Fruit fly (Drosophila melanogaster): ENCODE data around the gene CG32795.
A peak's percentile ranks its signal among the peaks of the same experiment; 100 is the strongest.

CG32795 gene

dm6 chrX:2757400-2757799 is 33.0 kb downstream of the CG32795 start:
- TF ChIP-seq Rx (GFP tag; IDR thresholded peaks at IDR 0.05): no peak
- TF ChIP-seq Abd-B (GFP tag; optimal IDR thresholded peaks at IDR 0.05): no peak
- TF ChIP-seq ind (GFP tag; optimal IDR thresholded peaks at IDR 0.05): peak; percentile 9
- TF ChIP-seq CG8388 (GFP tag; optimal IDR thresholded peaks at IDR 0.05): no peak
- TF ChIP-seq CG8944 (GFP tag; optimal IDR thresholded peaks at IDR 0.05): no peak
- TF ChIP-seq Optix (GFP tag; IDR thresholded peaks at IDR 0.05): 0 out of 3 replicates have a peak, but pooled peaks have one; percentile 12
- no peak for TF ChIP-seq Hr78 (GFP tag; optimal IDR thresholded peaks at IDR 0.05)
- no peak for TF ChIP-seq ash1 (GFP tag; optimal IDR thresholded peaks at IDR 0.05)
- peak; percentile 43 for TF ChIP-seq CG2712 (tag; optimal IDR thresholded peaks at IDR 0.05)
- TF ChIP-seq CG4617 (GFP tag; optimal IDR thresholded peaks at IDR 0.05; ENCODE audit: borderline replicate concordance): no peak
- TF ChIP-seq Dad (GFP tag; optimal IDR thresholded peaks at IDR 0.05): no peak
- no peak for TF ChIP-seq Doc3 (GFP tag; IDR thresholded peaks at IDR 0.05; ENCODE audit: partially characterized antibody)
- no peak for TF ChIP-seq CG34224 (GFP tag; IDR thresholded peaks at IDR 0.05; ENCODE audit: partially characterized antibody)
- peak; percentile 56 for TF ChIP-seq HLH3B (GFP tag; IDR thresholded peaks at IDR 0.05)
- no peak for TF ChIP-seq CG1647 (GFP tag; optimal IDR thresholded peaks at IDR 0.05)
- TF ChIP-seq chif (GFP tag; optimal IDR thresholded peaks at IDR 0.05): peak in 1 of 2 experiments; percentile 5
- TF ChIP-seq CG3163 (GFP tag; optimal IDR thresholded peaks at IDR 0.05): no peak
- no peak for TF ChIP-seq Xrp1 (GFP tag; IDR thresholded peaks at IDR 0.05)
- TF ChIP-seq CG17385 (GFP tag; optimal IDR thresholded peaks at IDR 0.05): peak; percentile 17
- TF ChIP-seq hb (GFP tag; IDR thresholded peaks at IDR 0.05; ENCODE audit: partially characterized antibody): no peak
- TF ChIP-seq kah (GFP tag; optimal IDR thresholded peaks at IDR 0.05): no peak
- no peak for TF ChIP-seq Sry-β (GFP tag; optimal IDR thresholded peaks at IDR 0.05)
- TF ChIP-seq Taf1 (GFP tag; IDR thresholded peaks at IDR 0.05): no peak
- TF ChIP-seq tin (GFP tag; optimal IDR thresholded peaks at IDR 0.05): peak; percentile 2
- peak; percentile 31 for TF ChIP-seq CG7839 (tag; optimal IDR thresholded peaks at IDR 0.05)
- TF ChIP-seq CG3838 (GFP tag; optimal IDR thresholded peaks at IDR 0.05): no peak
- no peak for TF ChIP-seq shn (GFP tag; optimal IDR thresholded peaks at IDR 0.05)
- no peak for TF ChIP-seq CG6854 (GFP tag; optimal IDR thresholded peaks at IDR 0.05)
- TF ChIP-seq CG17359 (tag; optimal IDR thresholded peaks at IDR 0.05): peak; percentile 39
- no peak for TF ChIP-seq org-1 (GFP tag; optimal IDR thresholded peaks at IDR 0.05)
- peak; percentile 26 for TF ChIP-seq Oli (tag; optimal IDR thresholded peaks at IDR 0.05)
- TF ChIP-seq Mrtf (GFP tag; IDR thresholded peaks at IDR 0.05): no peak
- no peak for TF ChIP-seq Gsc (GFP tag; IDR thresholded peaks at IDR 0.05)
- peak; percentile 83 for TF ChIP-seq Med (GFP tag)
- TF ChIP-seq aop (GFP tag; IDR thresholded peaks at IDR 0.05): no peak
- no peak for TF ChIP-seq CG2875 (GFP tag; optimal IDR thresholded peaks at IDR 0.05)
- TF ChIP-seq CG7928 (GFP tag; optimal IDR thresholded peaks at IDR 0.05): no peak
- TF ChIP-seq CG1792 (GFP tag; optimal IDR thresholded peaks at IDR 0.05): no peak
- no peak for TF ChIP-seq CG32767 (GFP tag; IDR thresholded peaks at IDR 0.05)
- no peak for TF ChIP-seq ase (GFP tag; IDR thresholded peaks at IDR 0.05)
- no peak for TF ChIP-seq croc (GFP tag; conservative IDR thresholded peaks at IDR 0.05)
- no peak for TF ChIP-seq CG33557 (GFP tag; optimal IDR thresholded peaks at IDR 0.05)
- TF ChIP-seq Nf-YA (GFP tag; IDR thresholded peaks at IDR 0.05): no peak
- TF ChIP-seq sens-2 (GFP tag; IDR thresholded peaks at IDR 0.05): no peak
- no peak for TF ChIP-seq gcm2 (GFP tag; optimal IDR thresholded peaks at IDR 0.05)
- TF ChIP-seq CG14710 (tag; optimal IDR thresholded peaks at IDR 0.05): no peak
- TF ChIP-seq gt (GFP tag; IDR thresholded peaks at IDR 0.05): no peak
- TF ChIP-seq CG33213 (GFP tag; optimal IDR thresholded peaks at IDR 0.05): no peak
- TF ChIP-seq Dbx (GFP tag; IDR thresholded peaks at IDR 0.05): peak; percentile 44; the same call in 1 of the 3 replicates
- peak; percentile 15 for TF ChIP-seq CG15269 (tag; optimal IDR thresholded peaks at IDR 0.05)
- TF ChIP-seq CG3726 (GFP tag; IDR thresholded peaks at IDR 0.05): no peak
- peak; percentile 56 for TF ChIP-seq row (GFP tag; IDR thresholded peaks at IDR 0.05)

Data from whole organism, embryonic.